Worm (Caenorhabditis elegans) whole organism, early embryonic: ENCODE results near the gene ddx-15.

Experiments used
- F13C5.2 ChIP-seq: sonication (generic microtip); optimal IDR thresholded peaks from 2 replicates; lab custom pipeline; 2017; ENCODE audit warnings: mild to moderate bottlenecking, missing genetic modification characterization, inconsistent platforms, missing compliant biosample characterization
- ama-1 ChIP-seq: fragments of 150-350 bp; optimal IDR thresholded peaks from 2 replicates; lab custom pipeline; 2014
- ceh-13 ChIP-seq: fragments of 200-800 bp; sonication (Bioruptor generic); optimal IDR thresholded peaks from 2 replicates; lab custom pipeline; 2018; ENCODE audit warnings: mild to moderate bottlenecking, missing genetic modification characterization, missing compliant biosample characterization
- ceh-36 ChIP-seq: sonication (generic microtip); optimal IDR thresholded peaks from 2 replicates; lab custom pipeline; 2016; ENCODE audit warnings: missing genetic modification characterization, inconsistent platforms, missing compliant biosample characterization
- flt-1 ChIP-seq: fragments of 200-800 bp; sonication (Bioruptor generic); IDR thresholded peaks from 2 replicates; pipeline ENCODE4 v1.3.6; 2022; ENCODE audit warnings: missing genetic modification characterization, missing compliant biosample characterization
- hmg-4 ChIP-seq: fragments of 200-800 bp; sonication (Bioruptor generic); optimal IDR thresholded peaks from 2 replicates; lab custom pipeline; 2018; ENCODE audit warnings: mild to moderate bottlenecking, missing genetic modification characterization, missing compliant biosample characterization
- pes-1 ChIP-seq: fragments of 200-800 bp; sonication (Bioruptor generic); IDR thresholded peaks from 2 replicates; pipeline ENCODE4 v1.3.6; 2022; ENCODE audit warnings: missing genetic modification reagents, missing genetic modification characterization, missing compliant biosample characterization
- scrt-1 ChIP-seq: fragments of 200-800 bp; sonication (Bioruptor generic); IDR thresholded peaks from 2 replicates; pipeline ENCODE4 v1.3.6; 2022; ENCODE audit warnings: missing genetic modification characterization, missing compliant biosample characterization
- sea-1 ChIP-seq: fragments of 200-800 bp; sonication (Bioruptor generic); conservative IDR thresholded peaks from 2 replicates; pipeline ENCODE4 v1.3.6; 2022; ENCODE audit warnings: missing genetic modification characterization, missing compliant biosample characterization

- no peak for TF ChIP-seq pes-1 (GFP tag; lab: Robert Waterston, UW)
- TF ChIP-seq ama-1 (lab: Kevin White, UChicago): no peak
- TF ChIP-seq hmg-4 (GFP tag; lab: Kevin White, UChicago): no peak
- TF ChIP-seq flt-1 (GFP tag; lab: Robert Waterston, UW): no peak
- no peak for TF ChIP-seq F13C5.2 (tag; lab: Kevin White, UChicago)
- TF ChIP-seq sea-1 (GFP tag; lab: Robert Waterston, UW): no peak
- TF ChIP-seq ceh-36 (tag; lab: Kevin White, UChicago): no peak
- no peak for TF ChIP-seq scrt-1 (GFP tag; lab: Robert Waterston, UW)
- no peak for TF ChIP-seq ceh-13 (GFP tag; lab: Kevin White, UChicago)
Observed at ce11 chrIII:5546309-5546708, 45.2 kb downstream of the ddx-15 start.
